Worm (Caenorhabditis elegans) whole organism, L2 larva: ENCODE results near the gene his-7.
"Not testable (repeated sequence)": the region's sequence is repeated elsewhere in the genome, so short reads cannot be mapped to it uniquely, and the experiment has no call there.

Experiments
- aly-2 ChIP-seq: fragments of 150-350 bp; optimal IDR thresholded peaks from 2 replicates; lab custom pipeline; 2014; ENCODE audit warnings: missing biosample characterization, missing genetic modification characterization
- ama-1 ChIP-seq: fragments of 150-350 bp; optimal IDR thresholded peaks from 2 replicates; lab custom pipeline; 2018; ENCODE audit warnings: inconsistent platforms
- ceh-82 ChIP-seq: fragments of 150-350 bp; optimal IDR thresholded peaks from 2 replicates; lab custom pipeline; 2014; ENCODE audit warnings: missing biosample characterization, missing genetic modification characterization
- egl-27 ChIP-seq: sonication (generic microtip); optimal IDR thresholded peaks from 3 replicates; lab custom pipeline; 2017; ENCODE audit warnings: missing biosample characterization, missing genetic modification reagents, missing genetic modification characterization
- elt-3 ChIP-seq: sonication (generic microtip); optimal IDR thresholded peaks from 2 replicates; lab custom pipeline; 2017; ENCODE audit warnings: missing biosample characterization, missing genetic modification characterization
- fos-1 ChIP-seq: fragments of 150-350 bp; optimal IDR thresholded peaks from 2 replicates; lab custom pipeline; 2014; ENCODE audit warnings: missing biosample characterization, missing genetic modification characterization
- lin-39 ChIP-seq: fragments of 150-350 bp; optimal IDR thresholded peaks from 2 replicates; lab custom pipeline; 2014; ENCODE audit warnings: missing biosample characterization, missing genetic modification reagents, missing genetic modification characterization
- lsy-2 ChIP-seq, 2 experiments: fragments of 150-350 bp in 1 of 2; sonication (generic microtip) in 1 of 2; optimal IDR thresholded peaks; 2 replicates each; lab custom pipeline; 2014 to 2017; ENCODE audit warnings: missing biosample characterization in 2 of 2, missing genetic modification characterization in 2 of 2
- nhr-11 ChIP-seq: fragments of 150-350 bp; optimal IDR thresholded peaks from 2 replicates; lab custom pipeline; 2014; ENCODE audit warnings: missing biosample characterization, missing genetic modification characterization
- nhr-12 ChIP-seq: fragments of 150-350 bp; optimal IDR thresholded peaks from 2 replicates; lab custom pipeline; 2014; ENCODE audit warnings: missing biosample characterization, missing genetic modification characterization
- nhr-25 ChIP-seq: fragments of 150-350 bp; sonication (generic microtip); optimal IDR thresholded peaks from 3 replicates; lab custom pipeline; 2014; ENCODE audit warnings: missing biosample characterization, missing genetic modification characterization
- nhr-77 ChIP-seq: fragments of 150-350 bp; optimal IDR thresholded peaks from 2 replicates; lab custom pipeline; 2014; ENCODE audit warnings: missing biosample characterization, missing genetic modification characterization
- sem-4 ChIP-seq: fragments of 150-350 bp; optimal IDR thresholded peaks from 2 replicates; lab custom pipeline; 2014; ENCODE audit warnings: missing biosample characterization, missing genetic modification reagents, missing genetic modification characterization
- unc-39 ChIP-seq: fragments of 150-350 bp; optimal IDR thresholded peaks from 2 replicates; lab custom pipeline; 2014; ENCODE audit warnings: missing biosample characterization, missing genetic modification characterization
- zag-1 ChIP-seq: fragments of 150-350 bp; optimal IDR thresholded peaks from 2 replicates; lab custom pipeline; 2014; ENCODE audit warnings: missing biosample characterization, missing genetic modification characterization
- ztf-11 ChIP-seq: sonication (generic microtip); optimal IDR thresholded peaks from 2 replicates; lab custom pipeline; 2017; ENCODE audit warnings: missing biosample characterization, missing genetic modification characterization

The his-7 gene

ce11 chrV:8574762-8575161 lies 41.6 kb downstream of the his-7 start, which contains the start of gene F25G6.1:
Gene F25G6.1 (plus strand): TSS chrV:8575062.
- TF ChIP-seq nhr-77 (tag; lab: Kevin White, UChicago); sem-4; zag-1 (tag; lab: Kevin White, UChicago): not testable (repeated sequence)
- TF ChIP-seq, all 48 proteins: peak for 0; not testable (repeated sequence) for 48

DNA sequence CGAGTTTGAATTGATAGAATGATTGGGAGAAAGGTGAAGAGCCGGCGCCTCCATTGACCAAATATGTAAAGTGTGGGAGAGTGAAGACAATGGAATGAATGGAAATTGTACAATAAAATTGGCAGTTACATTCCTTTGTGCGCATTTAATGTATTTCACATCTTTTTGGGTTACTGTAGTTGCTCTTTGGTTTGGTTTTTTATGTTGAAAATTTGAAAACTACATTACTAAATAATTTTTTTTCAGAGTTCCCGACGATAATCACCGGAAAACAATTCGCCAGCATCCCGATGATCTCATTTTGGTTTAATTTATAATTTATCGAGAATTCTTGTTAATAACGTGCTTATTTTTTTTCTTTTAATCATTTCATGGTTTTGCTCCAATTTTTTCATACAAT lies 47.8 kb downstream of the his-7 start, which contains the start of gene C10B5.1:
TSS of gene C10B5.1 (plus strand) at position 301 of the 400 bp plus-strand sequence.
- no peak for TF ChIP-seq ztf-11 (tag; lab: Kevin White, UChicago)
- no peak for TF ChIP-seq lin-39 (tag; lab: Kevin White, UChicago)
- TF ChIP-seq elt-3 (tag; lab: Kevin White, UChicago) = no peak
- TF ChIP-seq ceh-82 (tag; lab: Kevin White, UChicago) = no peak
- TF ChIP-seq lsy-2 (tag; optimal IDR thresholded peaks at IDR 0.05; lab: Kevin White, UChicago) = no peak
- no peak for TF ChIP-seq nhr-11 (tag; lab: Kevin White, UChicago)
- TF ChIP-seq fos-1 = no peak
- TF ChIP-seq unc-39 (tag; lab: Kevin White, UChicago) = no peak
- no peak for TF ChIP-seq aly-2 (tag; lab: Kevin White, UChicago)
- TF ChIP-seq nhr-25 (tag; lab: Kevin White, UChicago) = no peak
- TF ChIP-seq egl-27 = no peak
- TF ChIP-seq nhr-12 (tag; lab: Kevin White, UChicago) = no peak
- no peak for TF ChIP-seq ama-1
